Fruit fly (Drosophila melanogaster) whole organism, wandering third instar larva: Measurements from ENCODE around the gene CG43137.

Experiments used
- OdsH ChIP-seq: fragments of 200-800 bp; sonication (Bioruptor generic); optimal IDR thresholded peaks from 2 replicates; lab custom pipeline; 2016; ENCODE audit warnings: missing biosample characterization, mild to moderate bottlenecking, missing genetic modification characterization
- dl ChIP-seq, 2 experiments: fragments of 175-275, 200-275 bp in 1 of 2; fragments of 200-275 bp in 1 of 2; sonication (Bioruptor generic); optimal IDR thresholded peaks; lab custom pipeline; 2018; ENCODE audit warnings: mild to moderate bottlenecking in 2 of 2, missing biosample characterization in 2 of 2, missing genetic modification characterization in 2 of 2, moderate library complexity in 2 of 2; ENCODE audit not compliant: partially characterized antibody in 2 of 2, insufficient read depth in 1 of 2

- TF ChIP-seq dl (GFP tag; optimal IDR thresholded peaks at IDR 0.05; lab: Kevin White, UChicago; ENCODE audit: insufficient read depth in 1 of 2, partially characterized antibody in 2 of 2): no peak
- TF ChIP-seq OdsH (GFP tag; lab: Kevin White, UChicago): no peak
Observed at dm6 chrX:5904377-5905085, 39.6 kb upstream of the CG43137 start.
